Worm (Caenorhabditis elegans): Measurements from ENCODE around the gene Y105C5B.8.

DNA sequence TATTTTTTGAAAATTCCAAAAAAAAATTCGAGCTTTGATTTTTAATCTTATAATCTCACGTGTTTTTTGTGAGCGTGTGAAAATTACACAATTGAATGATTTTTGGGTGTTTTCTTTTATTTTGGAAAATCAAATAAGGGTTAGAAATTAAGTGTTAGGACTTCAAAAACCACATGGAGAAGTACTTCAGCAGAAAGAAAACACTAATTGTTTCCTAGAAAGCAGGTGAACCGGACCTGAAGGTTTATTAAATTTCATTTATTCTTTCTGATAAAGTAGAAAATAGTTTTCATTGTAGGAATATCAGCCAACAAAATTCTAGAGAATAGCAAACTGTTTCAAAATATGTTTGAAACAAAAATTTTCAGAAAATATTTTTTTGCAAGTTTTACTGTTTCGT lies 18.4 kb downstream of the Y105C5B.8 start:
- no peak for TF ChIP-seq pha-4 (GFP tag; IDR thresholded peaks at IDR 0.05)
- no peak for TF ChIP-seq pha-4 (tag; optimal IDR thresholded peaks at IDR 0.05)
- no peak for TF ChIP-seq ztf-11 (tag; optimal IDR thresholded peaks at IDR 0.05)
- no peak for TF ChIP-seq nhr-76 (tag; optimal IDR thresholded peaks at IDR 0.05)
- no peak for TF ChIP-seq R02D3.7 (tag; optimal IDR thresholded peaks at IDR 0.05)
- TF ChIP-seq dve-1 (tag; optimal IDR thresholded peaks at IDR 0.05; ENCODE audit: insufficient read depth), result no peak
- no peak for TF ChIP-seq zag-1 (tag; optimal IDR thresholded peaks at IDR 0.05)
- no peak for TF ChIP-seq nhr-6 (tag; optimal IDR thresholded peaks at IDR 0.05)
- no peak for TF ChIP-seq fos-1 (tag; optimal IDR thresholded peaks at IDR 0.05)
- no peak for TF ChIP-seq unc-39 (tag; optimal IDR thresholded peaks at IDR 0.05)
- TF ChIP-seq ZK546.5 (tag; optimal IDR thresholded peaks at IDR 0.05), result no peak
- TF ChIP-seq lin-39 (tag; optimal IDR thresholded peaks at IDR 0.05), result no peak
- TF ChIP-seq duxl-1 (tag; optimal IDR thresholded peaks at IDR 0.05; ENCODE audit: poor library complexity), result no peak
